Worm (Caenorhabditis elegans) whole organism, L3 larva: ENCODE results near the gene unc-23.
A peak's percentile ranks its signal among the peaks of the same experiment; 100 is the strongest.

Experiments
- R02D3.7 ChIP-seq: fragments of 150-350 bp; optimal IDR thresholded peaks from 2 replicates; lab custom pipeline; 2014; ENCODE audit warnings: missing biosample characterization, missing genetic modification characterization
- ZK546.5 ChIP-seq: sonication (generic microtip); optimal IDR thresholded peaks from 2 replicates; lab custom pipeline; 2017; ENCODE audit warnings: missing biosample characterization, missing genetic modification characterization
- ama-1 ChIP-seq: fragments of 150-350 bp; optimal IDR thresholded peaks from 2 replicates; lab custom pipeline; 2018
- ceh-28 ChIP-seq: fragments of 150-350 bp; optimal IDR thresholded peaks from 2 replicates; lab custom pipeline; 2014; ENCODE audit warnings: missing biosample characterization, missing genetic modification reagents, missing genetic modification characterization
- ceh-82 ChIP-seq: fragments of 150-350 bp; optimal IDR thresholded peaks from 2 replicates; lab custom pipeline; 2014; ENCODE audit warnings: missing biosample characterization, missing genetic modification characterization
- ceh-9 ChIP-seq: sonication (generic microtip); optimal IDR thresholded peaks from 2 replicates; lab custom pipeline; 2018; ENCODE audit warnings: missing biosample characterization, missing genetic modification characterization
- daf-12 ChIP-seq: fragments of 150-350 bp; optimal IDR thresholded peaks from 2 replicates; lab custom pipeline; 2014; ENCODE audit warnings: missing biosample characterization, missing genetic modification reagents, missing genetic modification characterization
- egl-27 ChIP-seq: sonication (generic microtip); optimal IDR thresholded peaks from 4 replicates; lab custom pipeline; 2017; ENCODE audit warnings: missing biosample characterization, missing genetic modification reagents, missing genetic modification characterization
- egl-5 ChIP-seq: fragments of 150-350 bp; optimal IDR thresholded peaks from 2 replicates; lab custom pipeline; 2017; ENCODE audit warnings: missing biosample characterization, missing genetic modification reagents, missing genetic modification characterization, inconsistent platforms
- elt-1 ChIP-seq: fragments of 150-350 bp; optimal IDR thresholded peaks from 2 replicates; lab custom pipeline; 2014; ENCODE audit warnings: missing biosample characterization, missing genetic modification characterization
- elt-2 ChIP-seq: sonication (generic microtip); optimal IDR thresholded peaks from 2 replicates; lab custom pipeline; 2016; ENCODE audit warnings: missing genetic modification reagents, mild to moderate bottlenecking, missing genetic modification characterization, missing compliant biosample characterization
- elt-3 ChIP-seq, 3 experiments: fragments of 150-350 bp in 1 of 3; sonication (generic microtip) in 2 of 3; optimal IDR thresholded peaks; 2 replicates in 2 of 3; 4 replicates in 1 of 3; lab custom pipeline; 2014 to 2017; ENCODE audit warnings: missing biosample characterization in 3 of 3, missing genetic modification characterization in 3 of 3
- eor-1 ChIP-seq, 2 experiments: fragments of 150-350 bp; optimal IDR thresholded peaks; 2 replicates each; lab custom pipeline; 2014 to 2018; ENCODE audit warnings: missing biosample characterization in 2 of 2, missing genetic modification characterization in 2 of 2
- fkh-10 ChIP-seq: sonication (generic microtip); optimal IDR thresholded peaks from 2 replicates; lab custom pipeline; 2017; ENCODE audit warnings: missing biosample characterization, missing genetic modification reagents, missing genetic modification characterization
- fos-1 ChIP-seq: fragments of 150-350 bp; optimal IDR thresholded peaks from 2 replicates; lab custom pipeline; 2014; ENCODE audit warnings: missing biosample characterization, missing genetic modification characterization
- hmg-11 ChIP-seq: sonication (generic microtip); optimal IDR thresholded peaks from 2 replicates; lab custom pipeline; 2016; ENCODE audit warnings: missing genetic modification characterization, missing compliant biosample characterization
- jun-1 ChIP-seq: fragments of 150-350 bp; optimal IDR thresholded peaks from 2 replicates; lab custom pipeline; 2014; ENCODE audit warnings: missing biosample characterization, missing genetic modification reagents, missing genetic modification characterization
- lin-15B ChIP-seq: fragments of 150-350 bp; optimal IDR thresholded peaks from 2 replicates; lab custom pipeline; 2014; ENCODE audit warnings: missing biosample characterization, missing genetic modification characterization
- lsy-12 ChIP-seq: sonication (generic microtip); optimal IDR thresholded peaks from 2 replicates; lab custom pipeline; 2016; ENCODE audit warnings: mild to moderate bottlenecking, missing genetic modification characterization, missing compliant biosample characterization
- mdl-1 ChIP-seq: fragments of 150-350 bp; optimal IDR thresholded peaks from 2 replicates; lab custom pipeline; 2014; ENCODE audit warnings: missing biosample characterization, missing genetic modification characterization
- mml-1 ChIP-seq: fragments of 150-350 bp; sonication (generic microtip); optimal IDR thresholded peaks from 3 replicates; lab custom pipeline; 2014; ENCODE audit warnings: missing biosample characterization, missing genetic modification characterization
- nfya-1 ChIP-seq: sonication (generic microtip); optimal IDR thresholded peaks from 2 replicates; lab custom pipeline; 2017; ENCODE audit warnings: missing genetic modification characterization, mild to moderate bottlenecking, missing compliant biosample characterization, antibody characterized with exemption, moderate library complexity; ENCODE audit not compliant: insufficient read depth
- nhr-11 ChIP-seq: fragments of 150-350 bp; optimal IDR thresholded peaks from 2 replicates; lab custom pipeline; 2014; ENCODE audit warnings: missing biosample characterization, missing genetic modification characterization
- nhr-12 ChIP-seq: fragments of 150-350 bp; optimal IDR thresholded peaks from 2 replicates; lab custom pipeline; 2014; ENCODE audit warnings: missing biosample characterization, missing genetic modification characterization
- nhr-23 ChIP-seq: fragments of 150-350 bp; optimal IDR thresholded peaks from 2 replicates; lab custom pipeline; 2014; ENCODE audit warnings: missing biosample characterization, missing genetic modification reagents, missing genetic modification characterization
- nhr-237 ChIP-seq: fragments of 150-350 bp; optimal IDR thresholded peaks from 2 replicates; lab custom pipeline; 2014; ENCODE audit warnings: missing biosample characterization, missing genetic modification characterization
- nhr-25 ChIP-seq: sonication (generic microtip); optimal IDR thresholded peaks from 2 replicates; lab custom pipeline; 2017; ENCODE audit warnings: missing biosample characterization, missing genetic modification characterization
- nhr-43 ChIP-seq: sonication (generic microtip); optimal IDR thresholded peaks from 2 replicates; lab custom pipeline; 2016; ENCODE audit warnings: mild to moderate bottlenecking, missing genetic modification characterization, missing compliant biosample characterization; ENCODE audit not compliant: poor library complexity, severe bottlenecking
- nhr-67 ChIP-seq: fragments of 150-350 bp; optimal IDR thresholded peaks from 2 replicates; lab custom pipeline; 2014; ENCODE audit warnings: missing biosample characterization, missing genetic modification characterization
- nhr-76 ChIP-seq: fragments of 150-350 bp; sonication (generic microtip); optimal IDR thresholded peaks from 5 replicates; lab custom pipeline; 2014; ENCODE audit warnings: missing biosample characterization, missing genetic modification characterization
- nhr-77 ChIP-seq: fragments of 150-350 bp; optimal IDR thresholded peaks from 2 replicates; lab custom pipeline; 2014; ENCODE audit warnings: missing biosample characterization, missing genetic modification characterization
- pha-4 ChIP-seq: fragments of 150-350 bp; optimal IDR thresholded peaks from 2 replicates; lab custom pipeline; 2014; ENCODE audit warnings: missing biosample characterization, missing genetic modification reagents, missing genetic modification characterization
- pqm-1 ChIP-seq: fragments of 150-350 bp; optimal IDR thresholded peaks from 2 replicates; lab custom pipeline; 2017; ENCODE audit warnings: missing biosample characterization, missing genetic modification characterization, inconsistent platforms
- sea-2 ChIP-seq: fragments of 150-350 bp; sonication (generic microtip); optimal IDR thresholded peaks from 4 replicates; lab custom pipeline; 2014; ENCODE audit warnings: missing biosample characterization, missing genetic modification reagents, missing genetic modification characterization
- skn-1 ChIP-seq: fragments of 150-350 bp; optimal IDR thresholded peaks from 2 replicates; lab custom pipeline; 2014; ENCODE audit warnings: missing biosample characterization, missing genetic modification characterization
- snpc-4 ChIP-seq: fragments of 150-350 bp; optimal IDR thresholded peaks from 2 replicates; lab custom pipeline; 2014; ENCODE audit warnings: missing biosample characterization, missing genetic modification characterization
- tbx-2 ChIP-seq: sonication (generic microtip); optimal IDR thresholded peaks from 2 replicates; lab custom pipeline; 2016; ENCODE audit warnings: mild to moderate bottlenecking, missing genetic modification characterization, missing compliant biosample characterization
- unc-39 ChIP-seq: sonication (generic microtip); optimal IDR thresholded peaks from 4 replicates; lab custom pipeline; 2017; ENCODE audit warnings: missing biosample characterization, missing genetic modification characterization
- zag-1 ChIP-seq: fragments of 150-350 bp; optimal IDR thresholded peaks from 2 replicates; lab custom pipeline; 2014; ENCODE audit warnings: missing biosample characterization, missing genetic modification characterization
- ztf-11 ChIP-seq: fragments of 150-350 bp; optimal IDR thresholded peaks from 2 replicates; lab custom pipeline; 2014; ENCODE audit warnings: missing biosample characterization, missing genetic modification characterization
- ztf-4 ChIP-seq: fragments of 150-350 bp; optimal IDR thresholded peaks from 2 replicates; lab custom pipeline; 2014; ENCODE audit warnings: missing biosample characterization, missing genetic modification characterization

The unc-23 gene

ce11 chrV:8939424-8940065, 3.4 kb downstream of the unc-23 start:
- TF ChIP-seq pha-4 (tag; lab: Kevin White, UChicago) (peak; percentile 35), fkh-10 (no peak), ceh-28 (tag; lab: Kevin White, UChicago) (no peak), zag-1 (tag; lab: Kevin White, UChicago) (no peak), nfya-1 (peak; percentile 18), skn-1 (no peak), mdl-1 (tag; lab: Kevin White, UChicago) (no peak), egl-5 (no peak), nhr-43 (tag; lab: Kevin White, UChicago) (no peak), lsy-12 (tag; lab: Kevin White, UChicago) (peak; percentile 1), mml-1 (tag; lab: Kevin White, UChicago) (no peak), nhr-11 (no peak), nhr-76 (no peak), ama-1 (lab: Kevin White, UChicago) (peak; percentile 98), elt-2 (peak; percentile 32), ztf-4 (tag; lab: Kevin White, UChicago) (peak; percentile 39), elt-3 (tag; optimal IDR thresholded peaks at IDR 0.05; lab: Kevin White, UChicago) (no peak), egl-27 (tag; lab: Kevin White, UChicago) (no peak), ZK546.5 (tag; lab: Kevin White, UChicago) (no peak), elt-1 (tag; lab: Kevin White, UChicago) (no peak), eor-1 (tag; optimal IDR thresholded peaks at IDR 0.05; lab: Kevin White, UChicago) (no peak), sea-2 (GFP tag; lab: Kevin White, UChicago) (no peak), hmg-11 (no peak), nhr-12 (tag; lab: Kevin White, UChicago) (no peak), fos-1 (tag; lab: Kevin White, UChicago) (no peak), nhr-237 (tag; lab: Kevin White, UChicago) (no peak), nhr-77 (no peak), nhr-23 (tag; lab: Kevin White, UChicago) (no peak), R02D3.7 (tag; lab: Kevin White, UChicago) (no peak), ztf-11 (no peak), snpc-4 (tag; lab: Kevin White, UChicago) (no peak), pqm-1 (no peak), jun-1 (no peak), lin-15B (no peak), nhr-67 (tag; lab: Kevin White, UChicago) (no peak), nhr-25 (peak; percentile 27), ceh-9 (no peak), unc-39 (tag; lab: Kevin White, UChicago) (no peak), tbx-2 (tag; lab: Kevin White, UChicago) (no peak)
- TF ChIP-seq, all 47 proteins: peak for 7

- TF ChIP-seq eor-1 (tag; optimal IDR thresholded peaks at IDR 0.05; lab: Kevin White, UChicago) (no peak), mml-1 (tag; lab: Kevin White, UChicago) (no peak), pqm-1 (no peak), daf-12 (tag; lab: Kevin White, UChicago) (no peak), ama-1 (lab: Kevin White, UChicago) (no peak)
Measured at ce11 chrV:8940419-8940818, 4.3 kb downstream of the unc-23 start.

- TF ChIP-seq ceh-82 (tag; lab: Kevin White, UChicago), result no peak
- peak; percentile 47 for TF ChIP-seq nhr-23 (tag; lab: Kevin White, UChicago)
Measured at ce11 chrV:8942437-8942978, 6.3 kb downstream of the unc-23 start.
